Worm (Caenorhabditis elegans) whole organism, early embryonic: ENCODE results near the gene R04B5.5.

Experiments used
- ama-1 ChIP-seq: fragments of 150-350 bp; optimal IDR thresholded peaks from 2 replicates; lab custom pipeline; 2014
- ceh-13 ChIP-seq: fragments of 200-800 bp; sonication (Bioruptor generic); optimal IDR thresholded peaks from 2 replicates; lab custom pipeline; 2018; ENCODE audit warnings: mild to moderate bottlenecking, missing genetic modification characterization, missing compliant biosample characterization
- ceh-36 ChIP-seq: sonication (generic microtip); optimal IDR thresholded peaks from 2 replicates; lab custom pipeline; 2016; ENCODE audit warnings: missing genetic modification characterization, inconsistent platforms, missing compliant biosample characterization
- ets-7 ChIP-seq: sonication (generic microtip); optimal IDR thresholded peaks from 2 replicates; lab custom pipeline; 2016; ENCODE audit warnings: missing genotype, missing genetic modification characterization, missing compliant biosample characterization
- hmbx-1 ChIP-seq: sonication (generic microtip); optimal IDR thresholded peaks from 2 replicates; lab custom pipeline; 2016; ENCODE audit warnings: mild to moderate bottlenecking, missing genetic modification characterization, missing compliant biosample characterization
- hnd-1 ChIP-seq: sonication (generic microtip); optimal IDR thresholded peaks from 2 replicates; lab custom pipeline; 2016; ENCODE audit warnings: missing genetic modification characterization, missing compliant biosample characterization
- pes-1 ChIP-seq: fragments of 200-800 bp; sonication (Bioruptor generic); IDR thresholded peaks from 2 replicates; pipeline ENCODE4 v1.3.6; 2022; ENCODE audit warnings: missing genetic modification reagents, missing genetic modification characterization, missing compliant biosample characterization
- tbx-11 ChIP-seq: fragments of 200-800 bp; sonication (Bioruptor generic); IDR thresholded peaks from 2 replicates; pipeline ENCODE4 v1.3.6; 2022; ENCODE audit warnings: missing genetic modification characterization, missing compliant biosample characterization
- tra-4 ChIP-seq: sonication (generic microtip); optimal IDR thresholded peaks from 2 replicates; lab custom pipeline; 2017; ENCODE audit warnings: missing genetic modification characterization, missing compliant biosample characterization

DNA sequence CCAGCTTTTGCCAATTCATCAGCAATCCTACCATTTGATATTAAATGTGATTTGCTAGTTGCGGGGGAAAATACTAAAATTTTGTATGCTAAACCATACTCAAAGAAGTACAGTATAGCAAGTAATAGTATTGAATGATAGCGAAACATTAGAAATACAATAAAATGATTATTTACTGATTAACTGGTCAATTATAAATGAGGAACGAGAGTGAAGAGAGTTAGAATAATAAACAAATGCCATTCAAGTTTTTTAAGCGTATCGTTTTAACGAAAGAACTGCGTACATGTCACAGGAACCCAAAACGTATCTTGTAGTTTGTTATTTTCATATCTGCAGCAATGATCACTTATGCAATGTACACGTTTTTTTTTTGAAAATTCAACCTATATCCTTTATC, 11.1 kb downstream of the R04B5.5 start, which contains the start of gene ugt-47:
- TF ChIP-seq tbx-11 (GFP tag; lab: Robert Waterston, UW) (no peak), ceh-36 (tag; lab: Kevin White, UChicago) (no peak), ama-1 (no peak), tra-4 (tag; lab: Kevin White, UChicago) (no peak), ets-7 (tag; lab: Kevin White, UChicago) (no peak), pes-1 (GFP tag; lab: Robert Waterston, UW) (no peak), hnd-1 (tag; lab: Kevin White, UChicago) (no peak), ceh-13 (no peak), hmbx-1 (tag; lab: Kevin White, UChicago) (no peak)
